Fruit fly (Drosophila melanogaster): ENCODE results near the gene CG42688.

The CG42688 gene

DNA sequence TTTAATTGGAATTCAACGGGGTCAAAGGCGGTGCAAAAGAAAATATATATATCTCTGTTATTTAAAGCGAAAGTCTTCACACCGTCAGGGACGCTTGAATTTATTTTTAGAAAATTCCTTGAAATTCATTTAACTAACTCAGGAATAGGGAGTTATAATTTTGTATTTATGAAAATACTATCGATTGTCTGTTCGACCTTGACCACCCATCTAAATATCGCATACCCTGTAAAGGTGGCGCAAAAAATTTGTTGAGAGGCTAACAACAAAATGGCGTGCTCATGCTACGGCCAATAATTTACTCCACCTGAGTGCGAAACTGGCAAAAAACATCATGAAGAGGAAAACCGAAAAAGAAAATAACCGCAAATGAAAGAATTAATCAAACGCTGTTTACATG is 47.9 kb upstream of the CG42688 start (continued):
- peak; percentile 67 for TF ChIP-seq svp (GFP tag)
- TF ChIP-seq CG8632 (GFP tag; optimal IDR thresholded peaks at IDR 0.05): no peak
- no peak for TF ChIP-seq CG11902 (GFP tag; optimal IDR thresholded peaks at IDR 0.05)
- TF ChIP-seq CG8119 (GFP tag; IDR thresholded peaks at IDR 0.05): no peak
- peak; percentile 42 for TF ChIP-seq esn (GFP tag; optimal IDR thresholded peaks at IDR 0.05)
- TF ChIP-seq dac (GFP tag; optimal IDR thresholded peaks at IDR 0.05): no peak
- TF ChIP-seq Smox (GFP tag; optimal IDR thresholded peaks at IDR 0.05): peak; percentile 35
- no peak for TF ChIP-seq Ets96B (tag; optimal IDR thresholded peaks at IDR 0.05)
- peak; percentile 33 for TF ChIP-seq Eip78C (GFP tag)
- no peak for TF ChIP-seq spab (GFP tag; optimal IDR thresholded peaks at IDR 0.05)
- no peak for TF ChIP-seq CG15336 (GFP tag; IDR thresholded peaks at IDR 0.05)
- TF ChIP-seq Lpt (GFP tag; optimal IDR thresholded peaks at IDR 0.05): no peak
- no peak for TF ChIP-seq achi (GFP tag; optimal IDR thresholded peaks at IDR 0.05)
- TF ChIP-seq fkh (GFP tag; optimal IDR thresholded peaks at IDR 0.05): no peak
- TF ChIP-seq pdm3 (GFP tag; optimal IDR thresholded peaks at IDR 0.05): no peak

DNA sequence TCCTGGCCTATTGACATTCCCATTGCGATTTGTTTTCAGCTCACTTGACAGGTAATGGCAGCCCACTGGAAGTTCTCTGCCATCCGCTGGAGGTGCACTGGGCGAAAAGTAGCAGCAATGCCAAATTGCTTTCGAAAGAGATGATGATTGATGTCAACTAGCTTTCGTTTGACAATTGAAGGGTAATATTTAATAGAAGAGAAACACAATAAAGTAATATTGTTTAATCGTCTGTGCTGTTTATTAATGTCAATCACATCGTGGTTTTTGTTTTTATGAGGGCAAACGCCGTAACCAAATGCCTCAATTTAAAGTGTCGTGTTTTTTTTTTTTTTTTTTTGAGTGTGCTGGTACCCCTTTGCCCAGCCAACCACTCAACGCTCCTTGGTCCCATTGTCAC is 46.4 kb upstream of the CG42688 start:
- peak; percentile 16 for TF ChIP-seq CG10669 (GFP tag; optimal IDR thresholded peaks at IDR 0.05)
- no peak for TF ChIP-seq net (GFP tag; optimal IDR thresholded peaks at IDR 0.05)
- peak; percentile 40 for TF ChIP-seq pdm3 (GFP tag; optimal IDR thresholded peaks at IDR 0.05)
- peak; percentile 44; the same call in 1 of the 3 replicates for TF ChIP-seq CG6163 (GFP tag; IDR thresholded peaks at IDR 0.05)
- peak; percentile 13 for TF ChIP-seq Ets96B (tag; optimal IDR thresholded peaks at IDR 0.05)
- TF ChIP-seq CG3032 (tag; optimal IDR thresholded peaks at IDR 0.05): peak; percentile 17
- TF ChIP-seq CG10631 (GFP tag; optimal IDR thresholded peaks at IDR 0.05): peak; percentile 2
- peak; percentile 7 for TF ChIP-seq CG6808 (GFP tag; optimal IDR thresholded peaks at IDR 0.05)
- no peak for TF ChIP-seq Sox102F (GFP tag; optimal IDR thresholded peaks at IDR 0.05)
- TF ChIP-seq CG31627 (GFP tag; optimal IDR thresholded peaks at IDR 0.05): peak; percentile 43
- TF ChIP-seq CG6792 (GFP tag; optimal IDR thresholded peaks at IDR 0.05): peak; percentile 7
- TF ChIP-seq Blimp-1 (GFP tag; optimal IDR thresholded peaks at IDR 0.05): no peak
- peak; percentile 39 for TF ChIP-seq CG15336 (GFP tag; IDR thresholded peaks at IDR 0.05)
- peak; percentile 31 for TF ChIP-seq Smox (GFP tag; optimal IDR thresholded peaks at IDR 0.05)
- TF ChIP-seq Met (GFP tag; optimal IDR thresholded peaks at IDR 0.05): peak; percentile 42
- peak; percentile 73 for TF ChIP-seq Eip78C (GFP tag)
- peak; percentile 3 for TF ChIP-seq acj6 (GFP tag; optimal IDR thresholded peaks at IDR 0.05)
- TF ChIP-seq Hr39 (GFP tag; optimal IDR thresholded peaks at IDR 0.05): peak; percentile 24
- peak; percentile 31 for TF ChIP-seq lz (GFP tag; optimal IDR thresholded peaks at IDR 0.05)
- TF ChIP-seq Ets21C (GFP tag; optimal IDR thresholded peaks at IDR 0.05): no peak
- TF ChIP-seq svp (GFP tag): peak; percentile 84
- TF ChIP-seq dsx (GFP tag; optimal IDR thresholded peaks at IDR 0.05; ENCODE audit: poor library complexity, severe bottlenecking): no peak
- no peak for TF ChIP-seq CG4318 (GFP tag; optimal IDR thresholded peaks at IDR 0.05)
- TF ChIP-seq OdsH (GFP tag; optimal IDR thresholded peaks at IDR 0.05): peak; percentile 11
- TF ChIP-seq topi (GFP tag; optimal IDR thresholded peaks at IDR 0.05): peak; percentile 23
- no peak for TF ChIP-seq CG9139 (GFP tag; optimal IDR thresholded peaks at IDR 0.05)
- TF ChIP-seq esn (GFP tag; optimal IDR thresholded peaks at IDR 0.05): peak; percentile 56
- peak; percentile 6 for TF ChIP-seq cyc (GFP tag; optimal IDR thresholded peaks at IDR 0.05)
- TF ChIP-seq CG3919 (GFP tag; optimal IDR thresholded peaks at IDR 0.05): peak; percentile 27
- no peak for TF ChIP-seq CG7368 (GFP tag; optimal IDR thresholded peaks at IDR 0.05)
- TF ChIP-seq Sox14 (GFP tag; optimal IDR thresholded peaks at IDR 0.05): peak; percentile 36
- TF ChIP-seq spab (GFP tag; optimal IDR thresholded peaks at IDR 0.05): peak; percentile 5
- peak; percentile 31 for TF ChIP-seq CG32006 (GFP tag; optimal IDR thresholded peaks at IDR 0.05)
- no peak for TF ChIP-seq fkh (GFP tag; optimal IDR thresholded peaks at IDR 0.05)
- no peak for TF ChIP-seq Eip75B (GFP tag; optimal IDR thresholded peaks at IDR 0.05)
- TF ChIP-seq CG8319 (GFP tag; optimal IDR thresholded peaks at IDR 0.05): no peak
- no peak for TF ChIP-seq Hr38 (GFP tag; optimal IDR thresholded peaks at IDR 0.05)
